Worm (Caenorhabditis elegans) whole organism, mixed stage, embryonic: ENCODE results near the gene F36H5.12.

ENCODE experiments used
- hlh-1 ChIP-seq: fragments of 150-350 bp; optimal IDR thresholded peaks from 2 replicates; lab custom pipeline; 2014; ENCODE audit warnings: missing biosample characterization, missing genetic modification reagents, missing genetic modification characterization
- lsy-2 ChIP-seq: fragments of 150-350 bp; optimal IDR thresholded peaks from 2 replicates; lab custom pipeline; 2014; ENCODE audit warnings: missing biosample characterization, missing genetic modification characterization
- snpc-4 ChIP-seq: fragments of 150-350 bp; optimal IDR thresholded peaks from 2 replicates; lab custom pipeline; 2014; ENCODE audit warnings: missing biosample characterization, missing genetic modification characterization

- TF ChIP-seq snpc-4 (tag; lab: Kevin White, UChicago): no peak
- TF ChIP-seq lsy-2: no peak
- no peak for TF ChIP-seq hlh-1 (tag; lab: Kevin White, UChicago)
Observed at ce11 chrII:1742535-1742934, at the start of gene F36H5.12.
